Fruit fly (Drosophila melanogaster) whole organism, adult: ENCODE measurements around the gene CG14689.

ENCODE experiments used
- CG11617 ChIP-seq: fragments of 200-800 bp; sonication (Bioruptor generic); optimal IDR thresholded peaks from 2 replicates; lab custom pipeline; 2017; ENCODE audit warnings: mild to moderate bottlenecking, missing biosample characterization, missing genetic modification reagents, missing genetic modification characterization
- CG12768 ChIP-seq: fragments of 200-800 bp; sonication (Bioruptor generic); optimal IDR thresholded peaks from 2 replicates; lab custom pipeline; 2017; ENCODE audit warnings: missing biosample characterization, missing genetic modification characterization, mild to moderate bottlenecking, moderate library complexity, missing genetic modification reagents
- CG14711 ChIP-seq: fragments of 200-800 bp; sonication (Bioruptor generic); optimal IDR thresholded peaks from 2 replicates; lab custom pipeline; 2018; ENCODE audit warnings: missing biosample characterization, mild to moderate bottlenecking, missing genetic modification characterization, moderate library complexity
- CG1620 ChIP-seq: fragments of 200-800 bp; sonication (Bioruptor generic); optimal IDR thresholded peaks from 2 replicates; lab custom pipeline; 2016; ENCODE audit warnings: missing biosample characterization, missing genetic modification characterization
- CG5204 ChIP-seq: fragments of 200-800 bp; sonication (Bioruptor generic); optimal IDR thresholded peaks from 2 replicates; lab custom pipeline; 2016; ENCODE audit warnings: missing biosample characterization, missing genetic modification characterization
- CG7045 ChIP-seq: fragments of 200-800 bp; sonication (Bioruptor generic); optimal IDR thresholded peaks from 2 replicates; lab custom pipeline; 2017; ENCODE audit warnings: missing biosample characterization, mild to moderate bottlenecking, missing genetic modification characterization
- CG7101 ChIP-seq: fragments of 200-800 bp; sonication (Bioruptor generic); optimal IDR thresholded peaks from 2 replicates; lab custom pipeline; 2018; ENCODE audit warnings: missing biosample characterization, mild to moderate bottlenecking, missing genetic modification characterization, moderate library complexity
- Clk ChIP-seq: fragments of 200-800 bp; sonication (Bioruptor generic); optimal IDR thresholded peaks from 2 replicates; lab custom pipeline; 2017; ENCODE audit warnings: missing biosample characterization, missing genetic modification characterization
- Crg-1 ChIP-seq: fragments of 200-800 bp; sonication (Bioruptor generic); optimal IDR thresholded peaks from 2 replicates; lab custom pipeline; 2016; ENCODE audit warnings: missing biosample characterization, missing genetic modification characterization
- Mnt ChIP-seq: fragments of 200-800 bp; sonication (Bioruptor generic); optimal IDR thresholded peaks from 2 replicates; lab custom pipeline; 2016; ENCODE audit warnings: missing biosample characterization, mild to moderate bottlenecking, missing genetic modification characterization
- cnc ChIP-seq, 2 experiments: fragments of >200 bp; optimal IDR thresholded peaks; 2 replicates each; lab custom pipeline; 2017
- ovo ChIP-seq: fragments of 200-800 bp; sonication (Bioruptor generic); optimal IDR thresholded peaks from 2 replicates; lab custom pipeline; 2016; ENCODE audit warnings: missing biosample characterization, missing genetic modification characterization
- pad ChIP-seq: fragments of 200-800 bp; sonication (Bioruptor generic); optimal IDR thresholded peaks from 3 replicates; lab custom pipeline; 2017; ENCODE audit warnings: missing biosample characterization, missing genetic modification characterization, mild to moderate bottlenecking, moderate library complexity, missing genetic modification reagents
- toe ChIP-seq: fragments of 200-800 bp; sonication (Bioruptor generic); optimal IDR thresholded peaks from 2 replicates; lab custom pipeline; 2016; ENCODE audit warnings: missing biosample characterization, missing genetic modification characterization

Gene CG14689

DNA sequence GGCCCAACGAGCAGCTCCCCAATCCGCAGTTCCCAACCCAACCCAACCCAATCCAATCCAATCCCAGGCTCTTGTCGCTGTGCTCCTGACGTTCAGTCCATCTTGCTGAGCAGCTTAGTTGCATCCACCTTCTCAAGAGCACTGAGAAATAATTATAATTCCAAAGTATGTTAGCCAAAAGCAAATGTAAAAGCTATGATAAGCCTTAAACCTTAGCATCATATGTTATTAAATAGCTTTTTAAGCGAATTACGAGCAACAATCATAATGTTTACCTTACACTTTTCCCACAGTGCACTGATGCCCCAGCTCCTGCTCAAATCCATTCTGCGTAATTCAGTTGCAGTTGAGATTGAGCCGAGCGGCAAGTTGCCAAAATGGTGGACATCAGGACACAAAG lies 41.1 kb downstream of the CG14689 start:
- no peak for TF ChIP-seq CG7045 (GFP tag; lab: Kevin White, UChicago)
- TF ChIP-seq CG11617 (GFP tag; lab: Kevin White, UChicago), result no peak
- TF ChIP-seq Mnt (GFP tag; lab: Kevin White, UChicago), result no peak
- no peak for TF ChIP-seq pad (GFP tag; lab: Kevin White, UChicago)
- TF ChIP-seq CG7101 (tag; lab: Kevin White, UChicago), result no peak
- no peak for TF ChIP-seq CG1620 (GFP tag; lab: Kevin White, UChicago)
- TF ChIP-seq toe (GFP tag; lab: Kevin White, UChicago), result no peak
- TF ChIP-seq ovo (GFP tag; lab: Kevin White, UChicago), result no peak
- no peak for TF ChIP-seq Clk (GFP tag; lab: Kevin White, UChicago)
- TF ChIP-seq Crg-1 (GFP tag; lab: Kevin White, UChicago), result no peak
- no peak for TF ChIP-seq CG5204 (GFP tag; lab: Kevin White, UChicago)

dm6 chr3R:10667964-10668363 lies 43.1 kb downstream of the CG14689 start:
- TF ChIP-seq CG12768 (GFP tag; lab: Kevin White, UChicago), result no peak
- TF ChIP-seq CG14711, result no peak
- TF ChIP-seq CG7101 (tag; lab: Kevin White, UChicago), result no peak

DNA sequence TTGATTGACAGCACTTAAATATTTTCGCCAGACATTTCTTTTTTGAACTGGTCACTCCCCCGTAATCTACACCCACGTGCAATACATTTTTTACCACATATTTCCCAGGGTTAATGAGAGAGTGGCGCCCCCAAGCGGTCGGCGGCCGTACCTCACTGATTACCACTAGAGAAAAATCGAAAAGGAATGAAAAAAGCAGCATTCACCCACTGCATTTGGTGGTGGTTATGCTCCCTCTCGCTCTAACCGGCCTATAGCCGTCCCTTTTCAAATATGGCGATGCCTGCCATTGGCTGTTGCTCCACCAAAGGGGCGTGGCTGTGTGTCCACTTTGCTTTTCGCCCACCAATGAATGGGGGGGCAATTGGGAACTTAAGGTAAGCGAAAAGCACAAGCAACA lies 46.1 kb downstream of the CG14689 start:
- TF ChIP-seq pad (GFP tag; lab: Kevin White, UChicago), result peak; percentile 40
- no peak for TF ChIP-seq Crg-1 (GFP tag; lab: Kevin White, UChicago)
- TF ChIP-seq CG1620 (GFP tag; lab: Kevin White, UChicago), result no peak

dm6 chr3R:10661098-10661497 lies 50.0 kb downstream of the CG14689 start:
- TF ChIP-seq toe (GFP tag; lab: Kevin White, UChicago) (no peak), CG7045 (GFP tag; lab: Kevin White, UChicago) (no peak), CG7101 (tag; lab: Kevin White, UChicago) (no peak), cnc (optimal IDR thresholded peaks at IDR 0.05; lab: Kevin White, UChicago) (no peak), CG11617 (GFP tag; lab: Kevin White, UChicago) (no peak)
